Fruit fly (Drosophila melanogaster) whole organism, embryonic: ENCODE results near the gene CG14036.

Source experiments
- Aef1 ChIP-seq: fragments of 200-800 bp; sonication (Bioruptor generic); IDR thresholded peaks from 3 replicates; pipeline ENCODE4 v1.3.6; 2022; ENCODE audit warnings: missing biosample characterization, missing genetic modification characterization
- CG10267 ChIP-seq: fragments of 200-800 bp; sonication (Bioruptor generic); optimal IDR thresholded peaks from 2 replicates; lab custom pipeline; 2018; ENCODE audit warnings: missing biosample characterization, mild to moderate bottlenecking, missing genetic modification characterization, moderate library complexity
- CG11093 ChIP-seq: fragments of 200-800 bp; sonication (Bioruptor generic); IDR thresholded peaks from 3 replicates; pipeline ENCODE4 v1.3.6; 2022; ENCODE audit warnings: missing biosample characterization, missing genetic modification characterization
- CG11398 ChIP-seq: fragments of 200-800 bp; sonication (Bioruptor generic); optimal IDR thresholded peaks from 2 replicates; lab custom pipeline; 2016; ENCODE audit warnings: missing biosample characterization, missing genetic modification characterization
- CG12219 ChIP-seq: fragments of 200-800 bp; sonication (Bioruptor generic); optimal IDR thresholded peaks from 3 replicates; lab custom pipeline; 2018; ENCODE audit warnings: missing biosample characterization, mild to moderate bottlenecking, missing genetic modification characterization
- CG12299 ChIP-seq: fragments of 200-800 bp; sonication (Bioruptor generic); optimal IDR thresholded peaks from 2 replicates; lab custom pipeline; 2018; ENCODE audit warnings: missing biosample characterization, mild to moderate bottlenecking, missing genetic modification characterization
- CG12391 ChIP-seq: fragments of 200-800 bp; sonication (Bioruptor generic); optimal IDR thresholded peaks from 3 replicates; lab custom pipeline; 2018; ENCODE audit warnings: missing biosample characterization, mild to moderate bottlenecking, missing genetic modification characterization, moderate library complexity
- CG13287 ChIP-seq: fragments of 200-800 bp; sonication (Bioruptor generic); IDR thresholded peaks from 2 replicates; pipeline ENCODE4 v1.3.6; 2022; ENCODE audit warnings: missing biosample characterization, missing genetic modification characterization; ENCODE audit not compliant: partially characterized antibody
- CG14667 ChIP-seq: fragments of 200-800 bp; sonication (Bioruptor generic); IDR thresholded peaks from 2 replicates; pipeline ENCODE4 v1.3.6; 2022; ENCODE audit warnings: missing biosample characterization, missing genetic modification characterization
- CG14860 ChIP-seq: fragments of 200-800 bp; sonication (Bioruptor generic); IDR thresholded peaks from 3 replicates; pipeline ENCODE4 v1.3.6; 2022; ENCODE audit warnings: missing biosample characterization, missing genetic modification characterization; ENCODE audit not compliant: partially characterized antibody
- CG17829 ChIP-seq: fragments of 200-800 bp; optimal IDR thresholded peaks from 2 replicates; lab custom pipeline; 2019; ENCODE audit warnings: missing biosample characterization, mild to moderate bottlenecking, missing genetic modification characterization, moderate library complexity
- CG2202 ChIP-seq: fragments of 200-800 bp; sonication (Bioruptor generic); optimal IDR thresholded peaks from 2 replicates; lab custom pipeline; 2018; ENCODE audit warnings: missing biosample characterization, mild to moderate bottlenecking, missing genetic modification characterization
- CG30403 ChIP-seq: fragments of 200-800 bp; sonication (Bioruptor generic); optimal IDR thresholded peaks from 3 replicates; lab custom pipeline; 2016; ENCODE audit warnings: missing biosample characterization, missing genetic modification characterization
- CG33213 ChIP-seq: fragments of 200-800 bp; sonication (Bioruptor generic); optimal IDR thresholded peaks from 3 replicates; lab custom pipeline; 2016; ENCODE audit warnings: missing biosample characterization, missing genetic modification characterization
- CG4820 ChIP-seq: fragments of 200-800 bp; sonication (Bioruptor generic); optimal IDR thresholded peaks from 3 replicates; lab custom pipeline; 2016; ENCODE audit warnings: missing biosample characterization, missing genetic modification characterization
- CG7745 ChIP-seq: fragments of 200-800 bp; sonication (Bioruptor generic); optimal IDR thresholded peaks from 2 replicates; lab custom pipeline; 2018; ENCODE audit warnings: missing biosample characterization, mild to moderate bottlenecking, missing genetic modification characterization, moderate library complexity
- CG7839 ChIP-seq: fragments of 200-800 bp; sonication (Bioruptor generic); optimal IDR thresholded peaks from 3 replicates; lab custom pipeline; 2018; ENCODE audit warnings: missing biosample characterization, mild to moderate bottlenecking, missing genetic modification characterization, moderate library complexity
- CG8290 ChIP-seq, 3 experiments: fragments of 200-800 bp; sonication (Bioruptor generic); optimal IDR thresholded peaks; 2 replicates each; lab custom pipeline; 2016 to 2019; ENCODE audit warnings: missing biosample characterization in 3 of 3, missing genetic modification characterization in 3 of 3, mild to moderate bottlenecking in 2 of 3, moderate library complexity in 1 of 3
- CG9215 ChIP-seq: fragments of 200-800 bp; sonication (Bioruptor generic); IDR thresholded peaks from 2 replicates; pipeline ENCODE4 v1.3.6; 2022; ENCODE audit warnings: missing biosample characterization, missing genetic modification characterization
- CG9609 ChIP-seq: fragments of 200-800 bp; sonication (Bioruptor generic); optimal IDR thresholded peaks from 3 replicates; lab custom pipeline; 2016; ENCODE audit warnings: missing biosample characterization, missing genetic modification characterization
- CG9932 ChIP-seq: fragments of 200-800 bp; sonication (Bioruptor generic); IDR thresholded peaks from 2 replicates; pipeline ENCODE4 v1.3.6; 2022; ENCODE audit warnings: missing biosample characterization, missing genetic modification characterization
- Dfd ChIP-seq, 2 experiments: fragments of >200 bp; optimal IDR thresholded peaks; 2 replicates each; lab custom pipeline; 2017; ENCODE audit warnings: missing biosample characterization in 2 of 2, missing genetic modification characterization in 2 of 2
- Doc3 ChIP-seq: fragments of 200-800 bp; sonication (Bioruptor generic); IDR thresholded peaks from 3 replicates; pipeline ENCODE4 v1.3.6; 2022; ENCODE audit warnings: missing biosample characterization, missing genetic modification characterization; ENCODE audit not compliant: partially characterized antibody
- Ets97D ChIP-seq: fragments of 200-800 bp; sonication (Bioruptor generic); optimal IDR thresholded peaks from 3 replicates; lab custom pipeline; 2016; ENCODE audit warnings: missing biosample characterization, missing genetic modification characterization
- Fer1 ChIP-seq: fragments of 200-800 bp; sonication (Bioruptor generic); optimal IDR thresholded peaks from 2 replicates; lab custom pipeline; 2017; ENCODE audit warnings: missing biosample characterization, mild to moderate bottlenecking, missing genetic modification characterization
- GATAe ChIP-seq: fragments of 200-800 bp; sonication (Bioruptor generic); conservative IDR thresholded peaks from 2 replicates; pipeline ENCODE4 v1.3.6; 2022; ENCODE audit warnings: missing biosample characterization, missing genetic modification characterization
- H2.0 ChIP-seq: fragments of 200-800 bp; sonication (Bioruptor generic); IDR thresholded peaks from 2 replicates; pipeline ENCODE4 v1.3.6; 2022; ENCODE audit warnings: missing biosample characterization, missing genetic modification characterization
- HmgD ChIP-seq: fragments of 200-800 bp; sonication (Bioruptor generic); optimal IDR thresholded peaks from 3 replicates; lab custom pipeline; 2016; ENCODE audit warnings: missing biosample characterization, missing genetic modification characterization
- Hmx ChIP-seq: fragments of 200-800 bp; sonication (Bioruptor generic); optimal IDR thresholded peaks from 2 replicates; lab custom pipeline; 2016; ENCODE audit warnings: missing biosample characterization, missing genetic modification characterization
- Hsf ChIP-seq: fragments of 200-800 bp; sonication (Bioruptor generic); optimal IDR thresholded peaks from 3 replicates; lab custom pipeline; 2016; ENCODE audit warnings: missing biosample characterization, missing genetic modification characterization
- Lim3 ChIP-seq: fragments of 200-800 bp; sonication (Bioruptor generic); IDR thresholded peaks from 2 replicates; pipeline ENCODE4 v1.3.6; 2022; ENCODE audit warnings: missing biosample characterization, missing genetic modification characterization
- MTF-1 ChIP-seq: fragments of 200-800 bp; sonication (Bioruptor generic); optimal IDR thresholded peaks from 2 replicates; lab custom pipeline; 2018; ENCODE audit warnings: missing biosample characterization, mild to moderate bottlenecking, missing genetic modification characterization, borderline replicate concordance
- Max ChIP-seq: fragments of 200-800 bp; sonication (Bioruptor generic); optimal IDR thresholded peaks from 2 replicates; lab custom pipeline; 2016; ENCODE audit warnings: missing biosample characterization, mild to moderate bottlenecking, missing genetic modification characterization
- Meics ChIP-seq: fragments of 200-800 bp; sonication (Bioruptor generic); optimal IDR thresholded peaks from 2 replicates; lab custom pipeline; 2017; ENCODE audit warnings: missing biosample characterization, mild to moderate bottlenecking, missing genetic modification characterization
- Oaz ChIP-seq: fragments of 200-800 bp; sonication (Bioruptor generic); IDR thresholded peaks from 2 replicates; pipeline ENCODE4 v1.3.6; 2022; ENCODE audit warnings: missing biosample characterization, missing genetic modification characterization
- Sin3A ChIP-seq: fragments of >200 bp; optimal IDR thresholded peaks from 2 replicates; lab custom pipeline; 2018
- Tbp ChIP-seq: fragments of >200 bp; optimal IDR thresholded peaks from 2 replicates; lab custom pipeline; 2018; ENCODE audit warnings: missing biosample characterization, missing genetic modification characterization
- ab ChIP-seq: fragments of 200-800 bp; sonication (Bioruptor generic); optimal IDR thresholded peaks from 2 replicates; lab custom pipeline; 2016; ENCODE audit warnings: missing biosample characterization, missing genetic modification characterization
- amos ChIP-seq: fragments of 200-800 bp; sonication (Bioruptor generic); IDR thresholded peaks from 2 replicates; pipeline ENCODE4 v1.3.6; 2022; ENCODE audit warnings: missing biosample characterization, missing genetic modification characterization; ENCODE audit not compliant: partially characterized antibody
- ase ChIP-seq: fragments of 200-800 bp; sonication (Bioruptor generic); IDR thresholded peaks from 3 replicates; pipeline ENCODE4 v1.3.6; 2022; ENCODE audit warnings: missing biosample characterization, missing genetic modification characterization
- caup ChIP-seq: fragments of 200-800 bp; sonication (Bioruptor generic); optimal IDR thresholded peaks from 3 replicates; lab custom pipeline; 2017; ENCODE audit warnings: missing biosample characterization, mild to moderate bottlenecking, missing genetic modification characterization, moderate library complexity; ENCODE audit not compliant: severe bottlenecking
- eve ChIP-seq, 2 experiments: fragments of >200 bp; optimal IDR thresholded peaks; 2 replicates each; lab custom pipeline; 2017; ENCODE audit warnings: missing biosample characterization in 2 of 2, missing genetic modification characterization in 2 of 2
- fd96Cb ChIP-seq: fragments of 200-800 bp; sonication (Bioruptor generic); optimal IDR thresholded peaks from 2 replicates; lab custom pipeline; 2018; ENCODE audit warnings: missing biosample characterization, mild to moderate bottlenecking, missing genetic modification characterization, moderate library complexity
- fru ChIP-seq: fragments of >200 bp; optimal IDR thresholded peaks from 2 replicates; lab custom pipeline; 2017
- ftz-f1 ChIP-seq: fragments of 200-800 bp; sonication (Bioruptor generic); optimal IDR thresholded peaks from 2 replicates; lab custom pipeline; 2016; ENCODE audit warnings: missing biosample characterization, missing genetic modification characterization
- gem ChIP-seq: fragments of 200-800 bp; sonication (Bioruptor generic); optimal IDR thresholded peaks from 2 replicates; lab custom pipeline; 2019; ENCODE audit warnings: missing biosample characterization, mild to moderate bottlenecking, missing genetic modification characterization, moderate library complexity
- psq ChIP-seq: fragments of 200-800 bp; sonication (Bioruptor generic); optimal IDR thresholded peaks from 2 replicates; lab custom pipeline; 2017; ENCODE audit warnings: missing biosample characterization, missing genetic modification characterization
- sqz ChIP-seq: fragments of 200-800 bp; sonication (Bioruptor generic); optimal IDR thresholded peaks from 3 replicates; lab custom pipeline; 2018; ENCODE audit warnings: missing biosample characterization, mild to moderate bottlenecking, missing genetic modification characterization
- tgo ChIP-seq: fragments of 200-800 bp; sonication (Bioruptor generic); IDR thresholded peaks from 3 replicates; pipeline ENCODE4 v1.3.6; 2022; ENCODE audit warnings: missing biosample characterization, missing genetic modification characterization
- tio ChIP-seq: fragments of 200-800 bp; sonication (Bioruptor generic); optimal IDR thresholded peaks from 2 replicates; lab custom pipeline; 2017; ENCODE audit warnings: missing biosample characterization, missing genetic modification characterization, inconsistent platforms
- vnd ChIP-seq: fragments of 200-800 bp; sonication (Bioruptor generic); IDR thresholded peaks from 3 replicates; pipeline ENCODE4 v1.3.6; 2022; ENCODE audit warnings: missing biosample characterization, missing genetic modification characterization; ENCODE audit not compliant: partially characterized antibody

CG14036 gene

dm6 chr2L:5099790-5100360 is 45.1 kb upstream of the CG14036 start, which contains the start of gene ND-13A (continued):
- TF ChIP-seq CG9609 (GFP tag; lab: Kevin White, UChicago) (no peak), CG10267 (tag; lab: Kevin White, UChicago) (peak; percentile 2), eve (GFP tag; optimal IDR thresholded peaks at IDR 0.05; lab: Kevin White, UChicago) (no peak), fru (no peak), CG30403 (GFP tag; lab: Kevin White, UChicago) (no peak), CG7839 (tag; lab: Kevin White, UChicago) (no peak), CG11093 (GFP tag; lab: Robert Waterston, UW) (no peak), ftz-f1 (GFP tag; lab: Kevin White, UChicago) (no peak), Meics (GFP tag; lab: Kevin White, UChicago) (no peak), vnd (GFP tag; lab: Robert Waterston, UW) (no peak), CG9215 (no peak), CG2202 (tag; lab: Kevin White, UChicago) (no peak), MTF-1 (no peak), CG33213 (GFP tag; lab: Kevin White, UChicago) (no peak), Max (GFP tag; lab: Kevin White, UChicago) (no peak), HmgD (GFP tag; lab: Kevin White, UChicago) (no peak), Hmx (GFP tag; lab: Kevin White, UChicago) (no peak), Dfd (GFP tag; optimal IDR thresholded peaks at IDR 0.05; lab: Kevin White, UChicago) (no peak), tio (GFP tag; lab: Kevin White, UChicago) (no peak), H2.0 (GFP tag; lab: Robert Waterston, UW) (no peak), amos (no peak), CG9932 (no peak), gem (tag; lab: Kevin White, UChicago) (no peak), CG4820 (no peak), GATAe (GFP tag; lab: Robert Waterston, UW) (no peak), Ets97D (peak; percentile 24), ase (GFP tag; lab: Robert Waterston, UW) (no peak), CG14667 (GFP tag; lab: Robert Waterston, UW) (no peak), Aef1 (GFP tag; lab: Robert Waterston, UW) (no peak), sqz (GFP tag; lab: Kevin White, UChicago) (peak; percentile 5), CG12219 (GFP tag; lab: Kevin White, UChicago) (no peak), CG17829 (tag; lab: Kevin White, UChicago) (no peak), Sin3A (lab: Kevin White, UChicago) (no peak), CG13287 (GFP tag; lab: Robert Waterston, UW) (peak; percentile 55; the same call in 1 of the 2 replicates), CG7745 (no peak), CG11398 (GFP tag; lab: Kevin White, UChicago) (no peak), CG12299 (no peak), Lim3 (no peak), Doc3 (GFP tag; lab: Robert Waterston, UW) (peak; percentile 30; the same call in 1 of the 3 replicates), fd96Cb (tag; lab: Kevin White, UChicago) (no peak), CG12391 (tag; lab: Kevin White, UChicago) (peak; percentile 4), caup (no peak), tgo (GFP tag; lab: Robert Waterston, UW) (no peak), CG14860 (no peak), CG8290 (GFP tag; optimal IDR thresholded peaks at IDR 0.05; lab: Kevin White, UChicago) (no peak), CG8290 (tag; optimal IDR thresholded peaks at IDR 0.05; lab: Kevin White, UChicago) (peak in 1 of 2 experiments; percentile 61), Tbp (GFP tag; lab: Kevin White, UChicago) (no peak), Fer1 (peak; percentile 18), ab (GFP tag; lab: Kevin White, UChicago) (no peak), Hsf (no peak), psq (GFP tag; lab: Kevin White, UChicago) (no peak), Oaz (no peak)
